Worm (Caenorhabditis elegans) whole organism, L3 larva: ENCODE measurements around the gene C07A9.5.
A peak's percentile ranks its signal among the peaks of the same experiment; 100 is the strongest.

ENCODE experiments used
- R02D3.7 ChIP-seq: fragments of 150-350 bp; optimal IDR thresholded peaks from 2 replicates; lab custom pipeline; 2014; ENCODE audit warnings: missing biosample characterization, missing genetic modification characterization
- ZK546.5 ChIP-seq: sonication (generic microtip); optimal IDR thresholded peaks from 2 replicates; lab custom pipeline; 2017; ENCODE audit warnings: missing biosample characterization, missing genetic modification characterization
- aly-2 ChIP-seq: fragments of 150-350 bp; optimal IDR thresholded peaks from 2 replicates; lab custom pipeline; 2014; ENCODE audit warnings: missing biosample characterization, missing genetic modification characterization
- ceh-28 ChIP-seq: fragments of 150-350 bp; optimal IDR thresholded peaks from 2 replicates; lab custom pipeline; 2014; ENCODE audit warnings: missing biosample characterization, missing genetic modification reagents, missing genetic modification characterization
- ceh-82 ChIP-seq: fragments of 150-350 bp; optimal IDR thresholded peaks from 2 replicates; lab custom pipeline; 2014; ENCODE audit warnings: missing biosample characterization, missing genetic modification characterization
- ceh-9 ChIP-seq: sonication (generic microtip); optimal IDR thresholded peaks from 2 replicates; lab custom pipeline; 2018; ENCODE audit warnings: missing biosample characterization, missing genetic modification characterization
- daf-12 ChIP-seq: fragments of 150-350 bp; optimal IDR thresholded peaks from 2 replicates; lab custom pipeline; 2014; ENCODE audit warnings: missing biosample characterization, missing genetic modification reagents, missing genetic modification characterization
- egl-27 ChIP-seq: sonication (generic microtip); optimal IDR thresholded peaks from 4 replicates; lab custom pipeline; 2017; ENCODE audit warnings: missing biosample characterization, missing genetic modification reagents, missing genetic modification characterization
- egl-5 ChIP-seq: fragments of 150-350 bp; optimal IDR thresholded peaks from 2 replicates; lab custom pipeline; 2017; ENCODE audit warnings: missing biosample characterization, missing genetic modification reagents, missing genetic modification characterization, inconsistent platforms
- elt-1 ChIP-seq: fragments of 150-350 bp; optimal IDR thresholded peaks from 2 replicates; lab custom pipeline; 2014; ENCODE audit warnings: missing biosample characterization, missing genetic modification characterization
- elt-2 ChIP-seq: sonication (generic microtip); optimal IDR thresholded peaks from 2 replicates; lab custom pipeline; 2016; ENCODE audit warnings: missing genetic modification reagents, mild to moderate bottlenecking, missing genetic modification characterization, missing compliant biosample characterization
- elt-3 ChIP-seq, 3 experiments: fragments of 150-350 bp in 1 of 3; sonication (generic microtip) in 2 of 3; optimal IDR thresholded peaks; 2 replicates in 2 of 3; 4 replicates in 1 of 3; lab custom pipeline; 2014 to 2017; ENCODE audit warnings: missing biosample characterization in 3 of 3, missing genetic modification characterization in 3 of 3
- eor-1 ChIP-seq, 2 experiments: fragments of 150-350 bp; optimal IDR thresholded peaks; 2 replicates each; lab custom pipeline; 2014 to 2018; ENCODE audit warnings: missing biosample characterization in 2 of 2, missing genetic modification characterization in 2 of 2
- fkh-10 ChIP-seq: sonication (generic microtip); optimal IDR thresholded peaks from 2 replicates; lab custom pipeline; 2017; ENCODE audit warnings: missing biosample characterization, missing genetic modification reagents, missing genetic modification characterization
- fkh-2 ChIP-seq: fragments of 150-350 bp; optimal IDR thresholded peaks from 2 replicates; lab custom pipeline; 2014; ENCODE audit warnings: missing biosample characterization, missing genetic modification reagents, missing genetic modification characterization
- fos-1 ChIP-seq: fragments of 150-350 bp; optimal IDR thresholded peaks from 2 replicates; lab custom pipeline; 2014; ENCODE audit warnings: missing biosample characterization, missing genetic modification characterization
- hmg-11 ChIP-seq: sonication (generic microtip); optimal IDR thresholded peaks from 2 replicates; lab custom pipeline; 2016; ENCODE audit warnings: missing genetic modification characterization, missing compliant biosample characterization
- jun-1 ChIP-seq: fragments of 150-350 bp; optimal IDR thresholded peaks from 2 replicates; lab custom pipeline; 2014; ENCODE audit warnings: missing biosample characterization, missing genetic modification reagents, missing genetic modification characterization
- lin-15B ChIP-seq: fragments of 150-350 bp; optimal IDR thresholded peaks from 2 replicates; lab custom pipeline; 2014; ENCODE audit warnings: missing biosample characterization, missing genetic modification characterization
- lin-39 ChIP-seq: fragments of 150-350 bp; optimal IDR thresholded peaks from 2 replicates; lab custom pipeline; 2018; ENCODE audit warnings: missing biosample characterization, missing genetic modification reagents, missing genetic modification characterization
- lsy-12 ChIP-seq: sonication (generic microtip); optimal IDR thresholded peaks from 2 replicates; lab custom pipeline; 2016; ENCODE audit warnings: mild to moderate bottlenecking, missing genetic modification characterization, missing compliant biosample characterization
- mdl-1 ChIP-seq: fragments of 150-350 bp; optimal IDR thresholded peaks from 2 replicates; lab custom pipeline; 2014; ENCODE audit warnings: missing biosample characterization, missing genetic modification characterization
- mml-1 ChIP-seq: fragments of 150-350 bp; sonication (generic microtip); optimal IDR thresholded peaks from 3 replicates; lab custom pipeline; 2014; ENCODE audit warnings: missing biosample characterization, missing genetic modification characterization
- nfya-1 ChIP-seq: sonication (generic microtip); optimal IDR thresholded peaks from 2 replicates; lab custom pipeline; 2017; ENCODE audit warnings: missing genetic modification characterization, mild to moderate bottlenecking, missing compliant biosample characterization, antibody characterized with exemption, moderate library complexity; ENCODE audit not compliant: insufficient read depth
- nhr-11 ChIP-seq: fragments of 150-350 bp; optimal IDR thresholded peaks from 2 replicates; lab custom pipeline; 2014; ENCODE audit warnings: missing biosample characterization, missing genetic modification characterization
- nhr-23 ChIP-seq: fragments of 150-350 bp; optimal IDR thresholded peaks from 2 replicates; lab custom pipeline; 2014; ENCODE audit warnings: missing biosample characterization, missing genetic modification reagents, missing genetic modification characterization
- nhr-237 ChIP-seq: fragments of 150-350 bp; optimal IDR thresholded peaks from 2 replicates; lab custom pipeline; 2014; ENCODE audit warnings: missing biosample characterization, missing genetic modification characterization
- nhr-25 ChIP-seq: sonication (generic microtip); optimal IDR thresholded peaks from 2 replicates; lab custom pipeline; 2017; ENCODE audit warnings: missing biosample characterization, missing genetic modification characterization
- nhr-28 ChIP-seq: fragments of 150-350 bp; optimal IDR thresholded peaks from 2 replicates; lab custom pipeline; 2014; ENCODE audit warnings: missing biosample characterization, missing genetic modification characterization
- nhr-43 ChIP-seq: sonication (generic microtip); optimal IDR thresholded peaks from 2 replicates; lab custom pipeline; 2016; ENCODE audit warnings: mild to moderate bottlenecking, missing genetic modification characterization, missing compliant biosample characterization; ENCODE audit not compliant: poor library complexity, severe bottlenecking
- nhr-76 ChIP-seq: fragments of 150-350 bp; sonication (generic microtip); optimal IDR thresholded peaks from 5 replicates; lab custom pipeline; 2014; ENCODE audit warnings: missing biosample characterization, missing genetic modification characterization
- nhr-77 ChIP-seq: fragments of 150-350 bp; optimal IDR thresholded peaks from 2 replicates; lab custom pipeline; 2014; ENCODE audit warnings: missing biosample characterization, missing genetic modification characterization
- pha-4 ChIP-seq: fragments of 150-350 bp; optimal IDR thresholded peaks from 2 replicates; lab custom pipeline; 2014; ENCODE audit warnings: missing biosample characterization, missing genetic modification reagents, missing genetic modification characterization
- pqm-1 ChIP-seq: fragments of 150-350 bp; optimal IDR thresholded peaks from 2 replicates; lab custom pipeline; 2017; ENCODE audit warnings: missing biosample characterization, missing genetic modification characterization, inconsistent platforms
- sea-2 ChIP-seq: fragments of 150-350 bp; sonication (generic microtip); optimal IDR thresholded peaks from 4 replicates; lab custom pipeline; 2014; ENCODE audit warnings: missing biosample characterization, missing genetic modification reagents, missing genetic modification characterization
- skn-1 ChIP-seq: fragments of 150-350 bp; optimal IDR thresholded peaks from 2 replicates; lab custom pipeline; 2014; ENCODE audit warnings: missing biosample characterization, missing genetic modification characterization
- snpc-4 ChIP-seq: fragments of 150-350 bp; optimal IDR thresholded peaks from 2 replicates; lab custom pipeline; 2014; ENCODE audit warnings: missing biosample characterization, missing genetic modification characterization
- tbx-2 ChIP-seq: sonication (generic microtip); optimal IDR thresholded peaks from 2 replicates; lab custom pipeline; 2016; ENCODE audit warnings: mild to moderate bottlenecking, missing genetic modification characterization, missing compliant biosample characterization
- unc-39 ChIP-seq: sonication (generic microtip); optimal IDR thresholded peaks from 4 replicates; lab custom pipeline; 2017; ENCODE audit warnings: missing biosample characterization, missing genetic modification characterization
- unc-62 ChIP-seq: fragments of 150-350 bp; sonication (generic microtip); optimal IDR thresholded peaks from 4 replicates; lab custom pipeline; 2014; ENCODE audit warnings: missing biosample characterization, missing genetic modification reagents, missing genetic modification characterization
- zag-1 ChIP-seq: fragments of 150-350 bp; optimal IDR thresholded peaks from 2 replicates; lab custom pipeline; 2014; ENCODE audit warnings: missing biosample characterization, missing genetic modification characterization
- ztf-11 ChIP-seq: fragments of 150-350 bp; optimal IDR thresholded peaks from 2 replicates; lab custom pipeline; 2014; ENCODE audit warnings: missing biosample characterization, missing genetic modification characterization
- ztf-4 ChIP-seq: fragments of 150-350 bp; optimal IDR thresholded peaks from 2 replicates; lab custom pipeline; 2014; ENCODE audit warnings: missing biosample characterization, missing genetic modification characterization

C07A9.5 gene

ce11 chrIII:9666668-9667067, 16.0 kb downstream of the C07A9.5 start:
- TF ChIP-seq elt-2 (tag; lab: Kevin White, UChicago) (no peak), nhr-23 (peak; percentile 5), fkh-10 (no peak), elt-3 (tag; optimal IDR thresholded peaks at IDR 0.05; lab: Kevin White, UChicago) (no peak), mml-1 (tag; lab: Kevin White, UChicago) (no peak), nhr-25 (tag; lab: Kevin White, UChicago) (peak; percentile 19), jun-1 (no peak), pha-4 (peak; percentile 77), nhr-28 (no peak), nhr-11 (tag; lab: Kevin White, UChicago) (no peak), pqm-1 (no peak), zag-1 (no peak), skn-1 (tag; lab: Kevin White, UChicago) (no peak), unc-39 (tag; lab: Kevin White, UChicago) (no peak), fkh-2 (tag; lab: Kevin White, UChicago) (no peak), daf-12 (tag; lab: Kevin White, UChicago) (no peak), nfya-1 (tag; lab: Kevin White, UChicago) (peak; percentile 14), R02D3.7 (tag; lab: Kevin White, UChicago) (no peak), unc-62 (GFP tag; lab: Kevin White, UChicago) (no peak), lin-15B (tag; lab: Kevin White, UChicago) (no peak), nhr-77 (tag; lab: Kevin White, UChicago) (no peak), ztf-11 (no peak), nhr-76 (no peak), fos-1 (tag; lab: Kevin White, UChicago) (no peak), sea-2 (no peak), ceh-82 (no peak), snpc-4 (tag; lab: Kevin White, UChicago) (no peak), elt-1 (tag; lab: Kevin White, UChicago) (no peak), ceh-9 (tag; lab: Kevin White, UChicago) (no peak), egl-5 (tag; lab: Kevin White, UChicago) (no peak), hmg-11 (no peak), eor-1 (tag; optimal IDR thresholded peaks at IDR 0.05; lab: Kevin White, UChicago) (no peak), mdl-1 (tag; lab: Kevin White, UChicago) (no peak)

- TF ChIP-seq zag-1 (no peak), nhr-25 (tag; lab: Kevin White, UChicago) (peak; percentile 64), pha-4 (peak; percentile 13), snpc-4 (tag; lab: Kevin White, UChicago) (no peak), nhr-23 (peak; percentile 67)
Measured at ce11 chrIII:9666239-9666638, 16.4 kb downstream of the C07A9.5 start.

DNA sequence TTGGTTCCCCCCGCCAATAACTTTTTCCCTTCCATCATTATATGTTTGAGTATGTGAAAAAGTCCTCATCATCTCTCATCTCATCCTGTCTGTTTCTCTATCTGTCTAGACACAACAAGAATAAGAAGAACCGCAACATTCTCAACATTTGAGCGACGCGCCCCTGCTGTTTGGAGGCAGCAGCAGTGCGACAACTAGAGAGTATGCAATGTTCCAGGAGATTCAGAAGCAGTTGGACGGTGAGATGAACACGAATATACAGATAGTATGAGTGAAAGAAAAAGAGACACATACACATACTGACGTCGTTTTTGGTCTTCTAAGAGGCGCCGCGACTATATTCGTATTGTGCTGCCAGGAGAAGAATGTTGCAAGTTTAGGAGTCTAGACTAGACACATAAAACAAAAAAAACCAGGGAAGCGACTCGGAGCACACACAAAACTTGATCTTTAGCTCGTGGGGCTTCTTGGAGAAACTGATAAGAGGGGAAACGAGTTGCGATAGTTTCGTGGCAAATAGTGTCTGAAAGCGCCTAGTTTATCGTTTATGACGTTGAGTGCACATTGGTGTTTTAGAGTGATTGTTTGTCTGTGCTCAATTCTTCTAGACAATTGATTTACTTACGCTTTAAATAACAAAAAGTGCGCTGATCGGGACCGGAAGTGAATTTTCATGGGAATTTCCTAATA, 17.0 kb downstream of the C07A9.5 start:
- TF ChIP-seq elt-1 (tag; lab: Kevin White, UChicago), result no peak
- TF ChIP-seq eor-1 (tag; optimal IDR thresholded peaks at IDR 0.05; lab: Kevin White, UChicago), result no peak
- TF ChIP-seq sea-2, result no peak
- TF ChIP-seq nhr-43 (tag; lab: Kevin White, UChicago), result peak; percentile 42
- TF ChIP-seq ztf-11, result no peak
- peak; percentile 80 for TF ChIP-seq pqm-1
- TF ChIP-seq nhr-23, result peak; percentile 9
- TF ChIP-seq hmg-11, result peak; percentile 26
- TF ChIP-seq nhr-28, result no peak
- TF ChIP-seq fkh-10, result peak; percentile 41
- no peak for TF ChIP-seq tbx-2 (tag; lab: Kevin White, UChicago)
- no peak for TF ChIP-seq fkh-2 (tag; lab: Kevin White, UChicago)
- peak; percentile 85 for TF ChIP-seq elt-2 (tag; lab: Kevin White, UChicago)
- TF ChIP-seq R02D3.7 (tag; lab: Kevin White, UChicago), result peak; percentile 4
- TF ChIP-seq ztf-4 (tag; lab: Kevin White, UChicago), result no peak
- TF ChIP-seq nfya-1 (tag; lab: Kevin White, UChicago), result peak; percentile 64
- TF ChIP-seq nhr-237 (tag; lab: Kevin White, UChicago), result no peak
- TF ChIP-seq skn-1 (tag; lab: Kevin White, UChicago), result no peak
- no peak for TF ChIP-seq pha-4
- TF ChIP-seq lin-39, result peak; percentile 62
- no peak for TF ChIP-seq ZK546.5 (tag; lab: Kevin White, UChicago)
- TF ChIP-seq nhr-77 (tag; lab: Kevin White, UChicago), result no peak
- no peak for TF ChIP-seq aly-2 (tag; lab: Kevin White, UChicago)
- TF ChIP-seq lin-15B (tag; lab: Kevin White, UChicago), result peak; percentile 38
- no peak for TF ChIP-seq nhr-76
- peak; percentile 14 for TF ChIP-seq mdl-1 (tag; lab: Kevin White, UChicago)
- no peak for TF ChIP-seq egl-27 (tag; lab: Kevin White, UChicago)
- TF ChIP-seq daf-12 (tag; lab: Kevin White, UChicago), result no peak
- TF ChIP-seq elt-3 (tag; optimal IDR thresholded peaks at IDR 0.05; lab: Kevin White, UChicago), result no peak
- TF ChIP-seq egl-5 (tag; lab: Kevin White, UChicago), result peak; percentile 45
- peak; percentile 45 for TF ChIP-seq nhr-25 (tag; lab: Kevin White, UChicago)
- TF ChIP-seq zag-1, result no peak
- TF ChIP-seq lsy-12, result peak; percentile 5
- TF ChIP-seq unc-62 (GFP tag; lab: Kevin White, UChicago), result peak; percentile 57
- no peak for TF ChIP-seq ceh-28 (tag; lab: Kevin White, UChicago)
